Worm (Caenorhabditis elegans): ENCODE data around the gene C47D12.5.

C47D12.5 gene

ce11 chrII:11633509-11633908, 51.6 kb downstream of the C47D12.5 start, which contains the start of gene din-1:
Gene din-1, minus strand, starts transcription at chrII:11633609.
- TF ChIP-seq sptf-1 (tag; optimal IDR thresholded peaks at IDR 0.05) (no peak), mab-5 (tag; optimal IDR thresholded peaks at IDR 0.05) (no peak), ham-2 (GFP tag; optimal IDR thresholded peaks at IDR 0.05) (no peak), elt-3 (tag; optimal IDR thresholded peaks at IDR 0.05) (no peak), ces-1 (GFP tag; optimal IDR thresholded peaks at IDR 0.05) (no peak)
